Fruit fly (Drosophila melanogaster): ENCODE measurements around the gene Try29F.

dm6 chr2L:8997285-8997684, 1.1 kb upstream of the Try29F start, which contains the start of the genes alien and CG18661:
- TF ChIP-seq CG10348 (GFP tag; IDR thresholded peaks at IDR 0.05), result peak; percentile 92
- no peak for TF ChIP-seq EcR (GFP tag; optimal IDR thresholded peaks at IDR 0.05)
- peak; percentile 93 for TF ChIP-seq Ets98B (GFP tag; IDR thresholded peaks at IDR 0.05)
- peak; percentile 60 for TF ChIP-seq CG8301 (tag; optimal IDR thresholded peaks at IDR 0.05)
- TF ChIP-seq D1 (tag; optimal IDR thresholded peaks at IDR 0.05), result no peak
- peak; percentile 71 for TF ChIP-seq CG15710 (tag; optimal IDR thresholded peaks at IDR 0.05)
- TF ChIP-seq gl (tag; optimal IDR thresholded peaks at IDR 0.05), result peak; percentile 31
- peak; percentile 53 for TF ChIP-seq CG9948 (tag; optimal IDR thresholded peaks at IDR 0.05)

Data from whole organism, pupa.